Worm (Caenorhabditis elegans): ENCODE measurements around the gene T21D12.7.

DNA sequence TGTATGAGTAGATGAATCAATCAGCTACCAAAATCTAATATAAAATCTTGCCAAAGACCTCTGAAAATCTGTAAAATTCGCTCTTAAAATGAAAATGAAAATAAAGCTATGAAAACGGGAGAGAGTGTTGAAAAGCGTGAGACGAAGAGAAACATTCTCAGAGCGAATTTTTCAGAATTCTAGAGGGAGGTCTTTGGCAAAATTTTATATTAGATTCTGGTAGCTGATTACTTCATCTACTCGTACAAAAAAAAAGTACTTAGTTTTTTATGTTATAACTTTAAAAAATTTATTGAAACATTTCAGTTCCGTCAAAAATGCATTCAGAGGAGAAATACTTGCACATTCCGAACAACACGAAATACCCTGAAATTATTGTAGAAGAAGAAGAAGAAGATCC, 33.5 kb upstream of the T21D12.7 start, which contains the start of gene drl-1:
- TF ChIP-seq sptf-1 (tag; optimal IDR thresholded peaks at IDR 0.05) (no peak), ceh-90 (tag; optimal IDR thresholded peaks at IDR 0.05) (no peak), tbx-2 (tag; optimal IDR thresholded peaks at IDR 0.05) (no peak), lin-14 (GFP tag; optimal IDR thresholded peaks at IDR 0.05) (no peak), ama-1 (optimal IDR thresholded peaks at IDR 0.05) (no peak), nhr-76 (tag; optimal IDR thresholded peaks at IDR 0.05) (no peak), lsy-2 (tag; optimal IDR thresholded peaks at IDR 0.05) (no peak), aly-2 (tag; optimal IDR thresholded peaks at IDR 0.05) (no peak), mdl-1 (tag; optimal IDR thresholded peaks at IDR 0.05) (no peak), ztf-11 (tag; optimal IDR thresholded peaks at IDR 0.05) (no peak)

Measured in whole organism, L1 larva.